Fruit fly (Drosophila melanogaster) whole organism, pupa: ENCODE results near the gene CG4572.
A peak's percentile ranks its signal among the peaks of the same experiment; 100 is the strongest.

Experiments
- CG10348 ChIP-seq: fragments of 200-800 bp; sonication (Bioruptor generic); IDR thresholded peaks from 2 replicates; pipeline ENCODE4 v1.3.6; 2022; ENCODE audit warnings: missing biosample characterization, missing genetic modification characterization
- CG12605 ChIP-seq: fragments of 200-800 bp; sonication (Bioruptor generic); IDR thresholded peaks from 2 replicates; pipeline ENCODE4 v1.3.6; 2022; ENCODE audit warnings: missing biosample characterization, missing genetic modification characterization
- CG13204 ChIP-seq: fragments of 200-800 bp; sonication (Bioruptor generic); optimal IDR thresholded peaks from 2 replicates; lab custom pipeline; 2018; ENCODE audit warnings: missing biosample characterization, mild to moderate bottlenecking, missing genetic modification characterization, moderate library complexity
- CG14655 ChIP-seq: fragments of 200-800 bp; sonication (Bioruptor generic); optimal IDR thresholded peaks from 3 replicates; lab custom pipeline; 2017; ENCODE audit warnings: mild to moderate bottlenecking, missing biosample characterization, missing genetic modification reagents, missing genetic modification characterization
- CG15710 ChIP-seq: fragments of 200-800 bp; sonication (Bioruptor generic); optimal IDR thresholded peaks from 2 replicates; lab custom pipeline; 2018; ENCODE audit warnings: missing biosample characterization, mild to moderate bottlenecking, missing genetic modification characterization, moderate library complexity
- CG17806 ChIP-seq: fragments of 200-800 bp; sonication (Bioruptor generic); optimal IDR thresholded peaks from 2 replicates; lab custom pipeline; 2018; ENCODE audit warnings: missing biosample characterization, mild to moderate bottlenecking, missing genetic modification characterization, moderate library complexity
- CG32121 ChIP-seq: fragments of 200-800 bp; sonication (Bioruptor generic); IDR thresholded peaks from 2 replicates; pipeline ENCODE4 v1.3.6; 2022; ENCODE audit warnings: missing biosample characterization, missing genetic modification characterization
- CG34367 ChIP-seq: fragments of 200-800 bp; sonication (Bioruptor generic); optimal IDR thresholded peaks from 2 replicates; lab custom pipeline; 2018; ENCODE audit warnings: missing biosample characterization, mild to moderate bottlenecking, missing genetic modification characterization
- CG4496 ChIP-seq: fragments of 200-800 bp; sonication (Bioruptor generic); IDR thresholded peaks from 3 replicates; pipeline ENCODE4 v1.3.6; 2022; ENCODE audit warnings: missing biosample characterization, missing genetic modification characterization
- CG8159 ChIP-seq: fragments of 200-800 bp; sonication (Bioruptor generic); optimal IDR thresholded peaks from 3 replicates; lab custom pipeline; 2018; ENCODE audit warnings: missing biosample characterization, mild to moderate bottlenecking, missing genetic modification characterization, moderate library complexity
- CG8301 ChIP-seq: fragments of 200-800 bp; sonication (Bioruptor generic); optimal IDR thresholded peaks from 2 replicates; lab custom pipeline; 2018; ENCODE audit warnings: missing biosample characterization, mild to moderate bottlenecking, missing genetic modification characterization
- CG9948 ChIP-seq: fragments of 200-800 bp; sonication (Bioruptor generic); optimal IDR thresholded peaks from 2 replicates; lab custom pipeline; 2018; ENCODE audit warnings: missing biosample characterization, mild to moderate bottlenecking, missing genetic modification characterization, moderate library complexity
- D1 ChIP-seq: fragments of 200-800 bp; sonication (Bioruptor generic); optimal IDR thresholded peaks from 2 replicates; lab custom pipeline; 2018; ENCODE audit warnings: missing biosample characterization, mild to moderate bottlenecking, missing genetic modification characterization, moderate library complexity
- EcR ChIP-seq: fragments of 200-800 bp; sonication (Bioruptor generic); optimal IDR thresholded peaks from 3 replicates; lab custom pipeline; 2019; ENCODE audit warnings: missing biosample characterization, missing genetic modification characterization, mild to moderate bottlenecking, moderate library complexity, missing genetic modification reagents
- Ets98B ChIP-seq: fragments of 200-800 bp; sonication (Bioruptor generic); IDR thresholded peaks from 2 replicates; pipeline ENCODE4 v1.3.6; 2022; ENCODE audit warnings: missing biosample characterization, missing genetic modification characterization
- Pif1A ChIP-seq: fragments of 200-800 bp; sonication (Bioruptor generic); optimal IDR thresholded peaks from 3 replicates; lab custom pipeline; 2016; ENCODE audit warnings: missing biosample characterization, missing genetic modification characterization
- Pif1B ChIP-seq: fragments of 200-800 bp; sonication (Bioruptor generic); optimal IDR thresholded peaks from 3 replicates; lab custom pipeline; 2016; ENCODE audit warnings: missing biosample characterization, missing genetic modification characterization
- Snoo ChIP-seq: fragments of 200-800 bp; sonication (Bioruptor generic); optimal IDR thresholded peaks from 3 replicates; lab custom pipeline; 2017; ENCODE audit warnings: missing biosample characterization, mild to moderate bottlenecking, missing genetic modification characterization, inconsistent platforms
- fd96Ca ChIP-seq: fragments of 200-800 bp; sonication (Bioruptor generic); IDR thresholded peaks from 3 replicates; pipeline ENCODE4 v1.3.6; 2022; ENCODE audit warnings: missing biosample characterization, missing genetic modification characterization
- gl ChIP-seq: fragments of 200-800 bp; sonication (Bioruptor generic); optimal IDR thresholded peaks from 2 replicates; lab custom pipeline; 2018; ENCODE audit warnings: missing biosample characterization, mild to moderate bottlenecking, missing genetic modification characterization
- rn ChIP-seq: fragments of 200-800 bp; sonication (Bioruptor generic); IDR thresholded peaks from 2 replicates; pipeline ENCODE4 v1.3.6; 2022; ENCODE audit warnings: missing biosample characterization, missing genetic modification characterization

CG4572 gene

dm6 chr3R:19847591-19848256 is 16.5 kb downstream of the CG4572 start:
- TF ChIP-seq CG9948 (tag; lab: Kevin White, UChicago) (no peak), CG12605 (GFP tag; lab: Robert Waterston, UW) (peak; percentile 27; the same call in 1 of the 2 replicates), Ets98B (GFP tag; lab: Robert Waterston, UW) (no peak), CG34367 (no peak), CG10348 (GFP tag; lab: Robert Waterston, UW) (no peak), CG8301 (tag; lab: Kevin White, UChicago) (no peak)

dm6 chr3R:19846870-19847590 is 17.2 kb downstream of the CG4572 start, which contains the start of gene MICU3:
Gene MICU3 (plus strand): TSS chr3R:19847311.
- TF ChIP-seq rn (GFP tag; lab: Robert Waterston, UW), result no peak; the same call in 1 of the 2 replicates
- TF ChIP-seq CG14655 (GFP tag; lab: Kevin White, UChicago), result no peak
- TF ChIP-seq D1 (tag; lab: Kevin White, UChicago), result peak; percentile 53
- no peak for TF ChIP-seq gl (tag; lab: Kevin White, UChicago)
- TF ChIP-seq CG34367, result no peak
- TF ChIP-seq fd96Ca (GFP tag; lab: Robert Waterston, UW), result peak; percentile 53; the same call in 2 of the 3 replicates
- no peak for TF ChIP-seq EcR
- TF ChIP-seq Snoo (tag; lab: Kevin White, UChicago), result no peak
- TF ChIP-seq CG8159 (tag; lab: Kevin White, UChicago), result no peak
- no peak for TF ChIP-seq CG8301 (tag; lab: Kevin White, UChicago)
- no peak for TF ChIP-seq CG17806 (tag; lab: Kevin White, UChicago)
- TF ChIP-seq Ets98B (GFP tag; lab: Robert Waterston, UW), result peak; percentile 51; the same call in 1 of the 2 replicates
- TF ChIP-seq CG4496 (GFP tag; lab: Robert Waterston, UW), result peak; percentile 58; the same call in 2 of the 3 replicates
- no peak for TF ChIP-seq CG9948 (tag; lab: Kevin White, UChicago)
- no peak for TF ChIP-seq Pif1A (GFP tag; lab: Kevin White, UChicago)
- TF ChIP-seq Pif1B (GFP tag; lab: Kevin White, UChicago), result no peak
- no peak for TF ChIP-seq CG15710
- TF ChIP-seq CG13204 (GFP tag; lab: Kevin White, UChicago), result no peak
- TF ChIP-seq CG10348 (GFP tag; lab: Robert Waterston, UW), result no peak
- 0 out of 2 replicates have a peak, but pooled peaks have one; percentile 29 for TF ChIP-seq CG32121 (GFP tag; lab: Robert Waterston, UW)
- no peak for TF ChIP-seq CG12605 (GFP tag; lab: Robert Waterston, UW)

- TF ChIP-seq CG12605 (GFP tag; lab: Robert Waterston, UW) (no peak), Pif1B (GFP tag; lab: Kevin White, UChicago) (no peak), Snoo (tag; lab: Kevin White, UChicago) (no peak), gl (tag; lab: Kevin White, UChicago) (no peak), CG8159 (tag; lab: Kevin White, UChicago) (no peak), CG10348 (GFP tag; lab: Robert Waterston, UW) (no peak), Pif1A (GFP tag; lab: Kevin White, UChicago) (no peak), CG4496 (GFP tag; lab: Robert Waterston, UW) (no peak), fd96Ca (GFP tag; lab: Robert Waterston, UW) (no peak), rn (GFP tag; lab: Robert Waterston, UW) (no peak), D1 (tag; lab: Kevin White, UChicago) (no peak), CG15710 (no peak), CG34367 (no peak), CG13204 (GFP tag; lab: Kevin White, UChicago) (no peak)
- TF ChIP-seq, all 21 proteins: peak for 0
These were observed 20.3 kb downstream of the CG4572 start for dm6 chr3R:19843888-19844287.

- TF ChIP-seq CG32121 (GFP tag; lab: Robert Waterston, UW) (no peak), CG8159 (tag; lab: Kevin White, UChicago) (no peak), CG15710 (no peak), CG8301 (tag; lab: Kevin White, UChicago) (no peak), CG17806 (tag; lab: Kevin White, UChicago) (no peak), CG34367 (no peak), D1 (tag; lab: Kevin White, UChicago) (no peak), CG4496 (GFP tag; lab: Robert Waterston, UW) (no peak), CG14655 (GFP tag; lab: Kevin White, UChicago) (no peak), gl (tag; lab: Kevin White, UChicago) (no peak), CG13204 (GFP tag; lab: Kevin White, UChicago) (no peak), fd96Ca (GFP tag; lab: Robert Waterston, UW) (no peak), Pif1B (GFP tag; lab: Kevin White, UChicago) (no peak), rn (GFP tag; lab: Robert Waterston, UW) (no peak), CG10348 (GFP tag; lab: Robert Waterston, UW) (no peak), Pif1A (GFP tag; lab: Kevin White, UChicago) (no peak), EcR (no peak), Ets98B (GFP tag; lab: Robert Waterston, UW) (no peak), Snoo (tag; lab: Kevin White, UChicago) (no peak), CG9948 (tag; lab: Kevin White, UChicago) (no peak)
These were observed 23.6 kb downstream of the CG4572 start, which contains the start of gene CG31459 for dm6 chr3R:19840545-19840944. Gene CG31459 (plus strand): TSS chr3R:19840845.
